Fruit fly (Drosophila melanogaster) whole organism, prepupa: ENCODE results near the gene noc.

Source experiments
- CG6854 ChIP-seq: fragments of 200-800 bp; sonication (Bioruptor generic); optimal IDR thresholded peaks from 2 replicates; lab custom pipeline; 2017; ENCODE audit warnings: missing biosample characterization, mild to moderate bottlenecking, missing genetic modification characterization
- CG8319 ChIP-seq: fragments of 200-800 bp; sonication (Bioruptor generic); optimal IDR thresholded peaks from 3 replicates; lab custom pipeline; 2016; ENCODE audit warnings: missing biosample characterization, missing genetic modification characterization
- OdsH ChIP-seq: fragments of 200-800 bp; sonication (Bioruptor generic); optimal IDR thresholded peaks from 3 replicates; lab custom pipeline; 2016; ENCODE audit warnings: missing biosample characterization, missing genetic modification characterization

dm6 chr2L:14483395-14483794, 7.3 kb upstream of the noc start:
- TF ChIP-seq OdsH (no peak), CG8319 (GFP tag; lab: Kevin White, UChicago) (no peak), CG6854 (no peak)
